Worm (Caenorhabditis elegans): Measurements from ENCODE around the gene nphp-2.

ce11 chrV:1868025-1868424 is 27.6 kb upstream of the nphp-2 start:
- TF ChIP-seq R02D3.7 (tag; optimal IDR thresholded peaks at IDR 0.05) = no peak
- no peak for TF ChIP-seq lin-15B (tag; optimal IDR thresholded peaks at IDR 0.05)
- TF ChIP-seq unc-39 (tag; optimal IDR thresholded peaks at IDR 0.05) = no peak
- TF ChIP-seq nhr-12 (tag; optimal IDR thresholded peaks at IDR 0.05) = no peak
- no peak for TF ChIP-seq nhr-11 (tag; optimal IDR thresholded peaks at IDR 0.05)
- no peak for TF ChIP-seq unc-62 (GFP tag; optimal IDR thresholded peaks at IDR 0.05)
- no peak for TF ChIP-seq egl-27 (tag; optimal IDR thresholded peaks at IDR 0.05)
- TF ChIP-seq pha-4 (tag; optimal IDR thresholded peaks at IDR 0.05) = no peak
